Worm (Caenorhabditis elegans) whole organism, L1 larva: ENCODE data around the gene lgc-19.

Source experiments
- elt-3 ChIP-seq, 6 experiments: fragments of 150-350 bp in 1 of 6; sonication (generic microtip); optimal IDR thresholded peaks; 2 replicates each; lab custom pipeline; 2017 to 2018; ENCODE audit warnings: missing biosample characterization in 6 of 6, missing genetic modification characterization in 6 of 6, inconsistent platforms in 1 of 6
- rnt-1 ChIP-seq: sonication (generic microtip); optimal IDR thresholded peaks from 2 replicates; lab custom pipeline; 2016; ENCODE audit warnings: mild to moderate bottlenecking, missing genetic modification characterization, moderate library complexity, missing compliant biosample characterization
- snpc-4 ChIP-seq: fragments of 150-350 bp; optimal IDR thresholded peaks from 2 replicates; lab custom pipeline; 2014; ENCODE audit warnings: missing biosample characterization, missing genetic modification characterization
- sox-4 ChIP-seq: sonication (generic microtip); optimal IDR thresholded peaks from 2 replicates; lab custom pipeline; 2016; ENCODE audit warnings: missing genetic modification characterization, missing compliant biosample characterization
- swsn-7 ChIP-seq: sonication (generic microtip); optimal IDR thresholded peaks from 2 replicates; lab custom pipeline; 2016; ENCODE audit warnings: missing genetic modification characterization, missing compliant biosample characterization
- unc-62 ChIP-seq: fragments of 150-350 bp; optimal IDR thresholded peaks from 2 replicates; lab custom pipeline; 2014; ENCODE audit warnings: missing biosample characterization, missing genetic modification reagents, missing genetic modification characterization

- TF ChIP-seq swsn-7 (tag; lab: Kevin White, UChicago) (no peak), sox-4 (tag; lab: Kevin White, UChicago) (no peak), rnt-1 (tag; lab: Kevin White, UChicago) (no peak), elt-3 (tag; optimal IDR thresholded peaks at IDR 0.05; lab: Kevin White, UChicago) (no peak), unc-62 (GFP tag; lab: Kevin White, UChicago) (no peak), snpc-4 (tag; lab: Kevin White, UChicago) (no peak)
Observed at ce11 chrIV:15961069-15961468, 1.4 kb downstream of the lgc-19 start.
